ENCODE assay signal across 4 fruit fly cellular contexts in the genomic region with DNA sequence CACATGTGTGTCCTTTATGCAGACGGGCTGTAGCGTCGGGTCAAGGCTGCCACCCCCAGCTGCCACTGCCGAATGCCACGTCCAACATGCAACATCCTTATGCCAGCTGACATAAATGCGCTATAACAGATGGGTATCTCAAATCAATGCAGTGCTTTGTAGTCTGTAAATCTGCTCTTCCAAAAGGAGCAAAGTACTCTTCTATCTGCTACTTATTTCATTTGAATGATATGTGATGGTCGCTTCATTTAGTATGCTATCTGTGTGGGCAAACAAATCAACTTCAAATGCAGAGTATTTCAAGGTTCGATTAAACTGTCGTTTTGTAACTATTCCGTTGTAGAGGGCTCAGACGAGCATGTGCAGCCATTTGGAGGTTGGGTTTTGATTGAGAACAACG.
TF ChIP-seq lines count a peak whose summit lies in the region.

No protein-coding gene starts in this region.

- no peak for TF ChIP-seq CTCF in whole organism, embryonic (GFP tag; optimal IDR thresholded peaks at IDR 0.05; lab: Kevin White, UChicago)

TF ChIP-seq in whole organism, adult, 20 proteins besides CTCF, POLR2A, EP300 and RAD21:
- TF ChIP-seq CG7045 (GFP tag; optimal IDR thresholded peaks at IDR 0.05; lab: Kevin White, UChicago) (no peak), kay (GFP tag; lab: Kevin White, UChicago; ENCODE audit: borderline replicate concordance) (no peak), tj (GFP tag; optimal IDR thresholded peaks at IDR 0.05; lab: Kevin White, UChicago) (no peak), Mnt (GFP tag; optimal IDR thresholded peaks at IDR 0.05; lab: Kevin White, UChicago) (no peak), CG14711 (tag; optimal IDR thresholded peaks at IDR 0.05; lab: Kevin White, UChicago) (peak; percentile 55), CG7101 (tag; optimal IDR thresholded peaks at IDR 0.05; lab: Kevin White, UChicago) (peak; percentile 22), CG12768 (GFP tag; optimal IDR thresholded peaks at IDR 0.05; lab: Kevin White, UChicago) (peak; percentile 80), CG33017 (tag; optimal IDR thresholded peaks at IDR 0.05; lab: Kevin White, UChicago) (peak; percentile 33)

TF ChIP-seq in whole organism, embryonic, 481 proteins besides CTCF, POLR2A, EP300 and RAD21:
- TF ChIP-seq Dad (GFP tag; optimal IDR thresholded peaks at IDR 0.05; lab: Kevin White, UChicago) (no peak), slp2 (GFP tag; optimal IDR thresholded peaks at IDR 0.05; lab: Kevin White, UChicago) (no peak), Drgx (GFP tag; IDR thresholded peaks at IDR 0.05; lab: Robert Waterston, UW) (peak; percentile 28; the same call in 1 of the 2 replicates), CG12942 (GFP tag; optimal IDR thresholded peaks at IDR 0.05; lab: Kevin White, UChicago) (no peak)
TF ChIP-seq in whole organism, embryonic: peak in this region for 1.

TF ChIP-seq in whole organism, prepupa, 60 proteins besides CTCF, POLR2A, EP300 and RAD21:
- TF ChIP-seq CG9139 (GFP tag; optimal IDR thresholded peaks at IDR 0.05; lab: Kevin White, UChicago), result no peak
- peak; percentile 10 for TF ChIP-seq CG3032 (tag; optimal IDR thresholded peaks at IDR 0.05; lab: Kevin White, UChicago)
- TF ChIP-seq fd59A (GFP tag; optimal IDR thresholded peaks at IDR 0.05; lab: Kevin White, UChicago), result no peak
- no peak for TF ChIP-seq Hr39 (GFP tag; optimal IDR thresholded peaks at IDR 0.05; lab: Kevin White, UChicago)
- no peak for TF ChIP-seq CG8632 (GFP tag; optimal IDR thresholded peaks at IDR 0.05; lab: Kevin White, UChicago)
- TF ChIP-seq CG1621 (tag; optimal IDR thresholded peaks at IDR 0.05; lab: Kevin White, UChicago), result no peak
- no peak for TF ChIP-seq Sox14 (GFP tag; optimal IDR thresholded peaks at IDR 0.05; lab: Kevin White, UChicago)
- TF ChIP-seq cyc (GFP tag; optimal IDR thresholded peaks at IDR 0.05; lab: Kevin White, UChicago), result no peak
- no peak for TF ChIP-seq Eip93F (GFP tag; optimal IDR thresholded peaks at IDR 0.05; lab: Kevin White, UChicago)
- TF ChIP-seq Smox (GFP tag; optimal IDR thresholded peaks at IDR 0.05; lab: Kevin White, UChicago), result no peak
- TF ChIP-seq Gug (GFP tag; IDR thresholded peaks at IDR 0.05; lab: Robert Waterston, UW), result no peak
- peak; percentile 6 for TF ChIP-seq CG6276 (GFP tag; optimal IDR thresholded peaks at IDR 0.05; lab: Kevin White, UChicago)
- TF ChIP-seq Sox15 (GFP tag; optimal IDR thresholded peaks at IDR 0.05; lab: Kevin White, UChicago), result no peak
- TF ChIP-seq vri (GFP tag; optimal IDR thresholded peaks at IDR 0.05; lab: Kevin White, UChicago), result no peak
- TF ChIP-seq CG6792 (GFP tag; optimal IDR thresholded peaks at IDR 0.05; lab: Kevin White, UChicago), result no peak
- no peak for TF ChIP-seq CG34406 (GFP tag; optimal IDR thresholded peaks at IDR 0.05; lab: Kevin White, UChicago)
- no peak for TF ChIP-seq esn (GFP tag; optimal IDR thresholded peaks at IDR 0.05; lab: Kevin White, UChicago)
- TF ChIP-seq achi (GFP tag; optimal IDR thresholded peaks at IDR 0.05; lab: Kevin White, UChicago), result no peak
- no peak for TF ChIP-seq Ets21C (GFP tag; optimal IDR thresholded peaks at IDR 0.05; lab: Kevin White, UChicago)
- no peak for TF ChIP-seq CG16779 (tag; optimal IDR thresholded peaks at IDR 0.05; lab: Kevin White, UChicago)
- peak; percentile 31 for TF ChIP-seq CG10669 (GFP tag; optimal IDR thresholded peaks at IDR 0.05; lab: Kevin White, UChicago)
- no peak for TF ChIP-seq CG15336 (GFP tag; IDR thresholded peaks at IDR 0.05; lab: Robert Waterston, UW)
- TF ChIP-seq CG7368 (GFP tag; optimal IDR thresholded peaks at IDR 0.05; lab: Kevin White, UChicago), result no peak
- no peak for TF ChIP-seq svp (GFP tag; lab: Kevin White, UChicago)
- no peak for TF ChIP-seq CG6808 (GFP tag; optimal IDR thresholded peaks at IDR 0.05; lab: Kevin White, UChicago)
- TF ChIP-seq Blimp-1 (GFP tag; optimal IDR thresholded peaks at IDR 0.05; lab: Kevin White, UChicago), result no peak
- TF ChIP-seq CG11902 (GFP tag; optimal IDR thresholded peaks at IDR 0.05; lab: Kevin White, UChicago), result no peak
- TF ChIP-seq Sox102F (GFP tag; optimal IDR thresholded peaks at IDR 0.05; lab: Kevin White, UChicago), result no peak
- no peak for TF ChIP-seq fd85E (GFP tag; optimal IDR thresholded peaks at IDR 0.05; lab: Kevin White, UChicago)
- TF ChIP-seq dsx (GFP tag; optimal IDR thresholded peaks at IDR 0.05; lab: Kevin White, UChicago; ENCODE audit: poor library complexity, severe bottlenecking), result no peak
- TF ChIP-seq CG11294 (GFP tag; IDR thresholded peaks at IDR 0.05; lab: Robert Waterston, UW), result peak; percentile 60; the same call in 1 of the 2 replicates
- TF ChIP-seq CG6163 (GFP tag; IDR thresholded peaks at IDR 0.05; lab: Robert Waterston, UW), result no peak
- no peak for TF ChIP-seq CG8319 (GFP tag; optimal IDR thresholded peaks at IDR 0.05; lab: Kevin White, UChicago)
- TF ChIP-seq net (GFP tag; optimal IDR thresholded peaks at IDR 0.05; lab: Kevin White, UChicago), result no peak
- peak; percentile 54; the same call in 1 of the 3 replicates for TF ChIP-seq eg (GFP tag; IDR thresholded peaks at IDR 0.05; lab: Robert Waterston, UW)
- TF ChIP-seq Eip78C (GFP tag; lab: Kevin White, UChicago), result no peak
- TF ChIP-seq CG10631 (GFP tag; optimal IDR thresholded peaks at IDR 0.05; lab: Kevin White, UChicago), result no peak

TF ChIP-seq in whole organism, pupa, 21 proteins besides CTCF, POLR2A, EP300 and RAD21:
- TF ChIP-seq CG32121 (GFP tag; IDR thresholded peaks at IDR 0.05; lab: Robert Waterston, UW) (peak; percentile 59), fd96Ca (GFP tag; IDR thresholded peaks at IDR 0.05; lab: Robert Waterston, UW) (peak; percentile 60), CG8159 (tag; optimal IDR thresholded peaks at IDR 0.05; lab: Kevin White, UChicago) (peak; percentile 37), Pif1B (GFP tag; optimal IDR thresholded peaks at IDR 0.05; lab: Kevin White, UChicago) (no peak), CG4496 (GFP tag; IDR thresholded peaks at IDR 0.05; lab: Robert Waterston, UW) (peak; percentile 64; the same call in 1 of the 3 replicates), CG14655 (GFP tag; optimal IDR thresholded peaks at IDR 0.05; lab: Kevin White, UChicago) (peak; percentile 24), Ets98B (GFP tag; IDR thresholded peaks at IDR 0.05; lab: Robert Waterston, UW) (peak; percentile 69), CG13204 (GFP tag; optimal IDR thresholded peaks at IDR 0.05; lab: Kevin White, UChicago) (no peak), CG15710 (tag; optimal IDR thresholded peaks at IDR 0.05; lab: Kevin White, UChicago) (no peak), CG17806 (tag; optimal IDR thresholded peaks at IDR 0.05; lab: Kevin White, UChicago) (peak; percentile 29), Pif1A (GFP tag; optimal IDR thresholded peaks at IDR 0.05; lab: Kevin White, UChicago) (peak; percentile 2), CG9948 (tag; optimal IDR thresholded peaks at IDR 0.05; lab: Kevin White, UChicago) (no peak)
TF ChIP-seq in whole organism, pupa: peak in this region for 8.
